Fruit fly (Drosophila melanogaster) whole organism, embryonic: Measurements from ENCODE around the gene TkR86C.

Experiments
- C15 ChIP-seq: fragments of 200-800 bp; sonication (Bioruptor generic); IDR thresholded peaks from 3 replicates; pipeline ENCODE4 v1.3.6; 2022; ENCODE audit warnings: missing biosample characterization, missing genetic modification characterization
- CG10565 ChIP-seq: fragments of 200-800 bp; sonication (Bioruptor generic); optimal IDR thresholded peaks from 3 replicates; lab custom pipeline; 2016; ENCODE audit warnings: missing biosample characterization, mild to moderate bottlenecking, missing genetic modification characterization
- CG11560 ChIP-seq: fragments of 200-800 bp; sonication (Bioruptor generic); IDR thresholded peaks from 3 replicates; pipeline ENCODE4 v1.3.6; 2022; ENCODE audit warnings: missing biosample characterization, missing genetic modification characterization
- CG11695 ChIP-seq: fragments of 200-800 bp; sonication (Bioruptor generic); IDR thresholded peaks from 3 replicates; pipeline ENCODE4 v1.3.6; 2022; ENCODE audit warnings: missing biosample characterization, missing genetic modification characterization
- CG12071 ChIP-seq: fragments of 200-800 bp; sonication (Bioruptor generic); optimal IDR thresholded peaks from 3 replicates; lab custom pipeline; 2018; ENCODE audit warnings: missing biosample characterization, mild to moderate bottlenecking, missing genetic modification characterization
- CG12769 ChIP-seq: fragments of 200-800 bp; sonication (Bioruptor generic); optimal IDR thresholded peaks from 2 replicates; lab custom pipeline; 2019; ENCODE audit warnings: missing biosample characterization, mild to moderate bottlenecking, missing genetic modification characterization, moderate library complexity
- CG13123 ChIP-seq: fragments of 200-800 bp; sonication (Bioruptor generic); optimal IDR thresholded peaks from 2 replicates; lab custom pipeline; 2016; ENCODE audit warnings: missing biosample characterization, missing genetic modification characterization
- CG14014 ChIP-seq: fragments of 200-800 bp; sonication (Bioruptor generic); IDR thresholded peaks from 2 replicates; pipeline ENCODE4 v1.3.6; 2022; ENCODE audit warnings: missing biosample characterization, missing genetic modification characterization
- CG17568 ChIP-seq: fragments of 200-800 bp; sonication (Bioruptor generic); optimal IDR thresholded peaks from 2 replicates; lab custom pipeline; 2018; ENCODE audit warnings: missing biosample characterization, mild to moderate bottlenecking, missing genetic modification characterization, moderate library complexity
- CG2199 ChIP-seq: fragments of 200-800 bp; sonication (Bioruptor generic); IDR thresholded peaks from 3 replicates; pipeline ENCODE4 v1.3.6; 2022; ENCODE audit warnings: missing biosample characterization, missing genetic modification characterization
- CG34224 ChIP-seq: fragments of 200-800 bp; sonication (Bioruptor generic); IDR thresholded peaks from 3 replicates; pipeline ENCODE4 v1.3.6; 2022; ENCODE audit warnings: missing biosample characterization, missing genetic modification characterization; ENCODE audit not compliant: partially characterized antibody
- CG3995 ChIP-seq: fragments of 200-800 bp; sonication (Bioruptor generic); optimal IDR thresholded peaks from 3 replicates; lab custom pipeline; 2016; ENCODE audit warnings: missing biosample characterization, missing genetic modification characterization
- CG4282 ChIP-seq: fragments of 200-800 bp; sonication (Bioruptor generic); optimal IDR thresholded peaks from 2 replicates; lab custom pipeline; 2016; ENCODE audit warnings: missing biosample characterization, missing genetic modification characterization
- CG43689 ChIP-seq: fragments of 200-800 bp; sonication (Bioruptor generic); IDR thresholded peaks from 2 replicates; pipeline ENCODE4 v1.3.6; 2022; ENCODE audit warnings: missing biosample characterization, missing genetic modification characterization
- CG5180 ChIP-seq: fragments of 200-800 bp; sonication (Bioruptor generic); optimal IDR thresholded peaks from 3 replicates; lab custom pipeline; 2017; ENCODE audit warnings: missing biosample characterization, missing genetic modification characterization, mild to moderate bottlenecking, moderate library complexity, missing genetic modification reagents
- CG8388 ChIP-seq: fragments of 200-800 bp; sonication (Bioruptor generic); optimal IDR thresholded peaks from 2 replicates; lab custom pipeline; 2019; ENCODE audit warnings: missing biosample characterization, mild to moderate bottlenecking, missing genetic modification characterization, moderate library complexity
- CG8944 ChIP-seq: fragments of 200-800 bp; sonication (Bioruptor generic); optimal IDR thresholded peaks from 3 replicates; lab custom pipeline; 2016; ENCODE audit warnings: missing biosample characterization, missing genetic modification characterization
- Dbx ChIP-seq: fragments of 200-800 bp; sonication (Bioruptor generic); IDR thresholded peaks from 3 replicates; pipeline ENCODE4 v1.3.6; 2022; ENCODE audit warnings: missing biosample characterization, missing genetic modification characterization
- Dip2 ChIP-seq: fragments of 200-800 bp; sonication (Bioruptor generic); IDR thresholded peaks from 2 replicates; pipeline ENCODE4 v1.3.6; 2022; ENCODE audit warnings: missing biosample characterization, missing genetic modification characterization
- Dref ChIP-seq: fragments of 200-800 bp; sonication (Bioruptor generic); IDR thresholded peaks from 2 replicates; pipeline ENCODE4 v1.3.6; 2022; ENCODE audit warnings: missing biosample characterization, missing genetic modification characterization
- Ets65A ChIP-seq: fragments of 200-800 bp; sonication (Bioruptor generic); peaks from one replicate; lab custom pipeline; 2016; ENCODE audit warnings: missing biosample characterization, missing genetic modification characterization
- Fer1 ChIP-seq: fragments of 200-800 bp; sonication (Bioruptor generic); optimal IDR thresholded peaks from 2 replicates; lab custom pipeline; 2017; ENCODE audit warnings: missing biosample characterization, mild to moderate bottlenecking, missing genetic modification characterization
- HHEX ChIP-seq: fragments of 200-800 bp; sonication (Bioruptor generic); optimal IDR thresholded peaks from 3 replicates; lab custom pipeline; 2017; ENCODE audit warnings: missing biosample characterization, mild to moderate bottlenecking, missing genetic modification characterization, missing genetic modification reagents
- NC2α ChIP-seq: fragments of 200-800 bp; sonication (Bioruptor generic); optimal IDR thresholded peaks from 2 replicates; lab custom pipeline; 2016; ENCODE audit warnings: missing biosample characterization, missing genetic modification characterization
- Pdp1 ChIP-seq, 2 experiments: fragments of 200-800 bp; sonication (Bioruptor generic); optimal IDR thresholded peaks; 3 replicates each; lab custom pipeline; 2016; ENCODE audit warnings: missing biosample characterization in 2 of 2, missing genetic modification characterization in 2 of 2, mild to moderate bottlenecking in 1 of 2, moderate library complexity in 1 of 2
- Trl ChIP-seq, 3 experiments: fragments of >200 bp in 2 of 3; fragments of 200-800 bp in 1 of 3; sonication (Bioruptor generic) in 1 of 3; optimal IDR thresholded peaks; 2 replicates in 1 of 3; 3 replicates in 2 of 3; lab custom pipeline; 2016 to 2017; ENCODE audit warnings: missing biosample characterization in 1 of 3, missing genetic modification characterization in 1 of 3
- Vsx1 ChIP-seq: fragments of 200-800 bp; sonication (Bioruptor generic); optimal IDR thresholded peaks from 2 replicates; lab custom pipeline; 2017; ENCODE audit warnings: missing biosample characterization, mild to moderate bottlenecking, missing genetic modification characterization, missing genetic modification reagents
- ap ChIP-seq: fragments of 200-800 bp; sonication (Bioruptor generic); IDR thresholded peaks from 2 replicates; pipeline ENCODE4 v1.3.6; 2022; ENCODE audit warnings: missing biosample characterization, missing genetic modification characterization
- ato ChIP-seq: fragments of 200-800 bp; sonication (Bioruptor generic); IDR thresholded peaks from 2 replicates; pipeline ENCODE4 v1.3.6; 2022; ENCODE audit warnings: missing biosample characterization, missing genetic modification characterization; ENCODE audit not compliant: partially characterized antibody
- dmrt11E ChIP-seq: fragments of 200-800 bp; sonication (Bioruptor generic); optimal IDR thresholded peaks from 3 replicates; lab custom pipeline; 2018; ENCODE audit warnings: missing biosample characterization, mild to moderate bottlenecking, missing genetic modification characterization, moderate library complexity
- fd3F ChIP-seq: fragments of 200-800 bp; sonication (Bioruptor generic); optimal IDR thresholded peaks from 2 replicates; lab custom pipeline; 2018; ENCODE audit warnings: missing biosample characterization, mild to moderate bottlenecking, missing genetic modification characterization, moderate library complexity
- fru ChIP-seq: fragments of >200 bp; optimal IDR thresholded peaks from 2 replicates; lab custom pipeline; 2017
- ftz-f1 ChIP-seq: fragments of 200-800 bp; sonication (Bioruptor generic); optimal IDR thresholded peaks from 2 replicates; lab custom pipeline; 2016; ENCODE audit warnings: missing biosample characterization, missing genetic modification characterization
- gcm2 ChIP-seq: fragments of 200-800 bp; sonication (Bioruptor generic); optimal IDR thresholded peaks from 2 replicates; lab custom pipeline; 2016; ENCODE audit warnings: missing biosample characterization, missing genetic modification characterization
- lab ChIP-seq: fragments of 200-800 bp; sonication (Bioruptor generic); optimal IDR thresholded peaks from 3 replicates; lab custom pipeline; 2017; ENCODE audit warnings: missing biosample characterization, missing genetic modification characterization, mild to moderate bottlenecking, moderate library complexity, missing genetic modification reagents
- lbe ChIP-seq: fragments of 200-800 bp; sonication (Bioruptor generic); optimal IDR thresholded peaks from 2 replicates; lab custom pipeline; 2016; ENCODE audit warnings: missing biosample characterization, mild to moderate bottlenecking, missing genetic modification characterization
- mirr ChIP-seq: fragments of 200-800 bp; sonication (Bioruptor generic); optimal IDR thresholded peaks from 3 replicates; lab custom pipeline; 2018; ENCODE audit warnings: missing biosample characterization, mild to moderate bottlenecking, missing genetic modification characterization
- sc ChIP-seq, 3 experiments: fragments of >200 bp in 2 of 3; fragments of 200-800 bp in 1 of 3; sonication (Bioruptor generic) in 1 of 3; optimal IDR thresholded peaks; 2 replicates in 2 of 3; 3 replicates in 1 of 3; lab custom pipeline; 2017; ENCODE audit warnings: mild to moderate bottlenecking in 1 of 3, missing biosample characterization in 1 of 3, missing genetic modification characterization in 1 of 3, missing genetic modification reagents in 1 of 3
- sd ChIP-seq: fragments of 200-800 bp; sonication (Bioruptor generic); optimal IDR thresholded peaks from 3 replicates; lab custom pipeline; 2018; ENCODE audit warnings: missing biosample characterization, mild to moderate bottlenecking, missing genetic modification characterization, moderate library complexity
- sr ChIP-seq: fragments of 200-800 bp; sonication (Bioruptor generic); IDR thresholded peaks from 3 replicates; pipeline ENCODE4 v1.3.6; 2022; ENCODE audit warnings: missing biosample characterization, missing genetic modification characterization
- ttk ChIP-seq: fragments of 200-800 bp; sonication (Bioruptor generic); IDR thresholded peaks from 2 replicates; pipeline ENCODE4 v2.1.2; 2022; ENCODE audit warnings: missing biosample characterization, missing genetic modification characterization
- tx ChIP-seq: fragments of 200-800 bp; sonication (Bioruptor generic); optimal IDR thresholded peaks from 2 replicates; lab custom pipeline; 2016; ENCODE audit warnings: missing biosample characterization, missing genetic modification characterization
- usp ChIP-seq: fragments of >200 bp; optimal IDR thresholded peaks from 2 replicates; lab custom pipeline; 2017; ENCODE audit warnings: missing biosample characterization, missing genetic modification characterization

The TkR86C gene

dm6 chr3R:10780161-10780560 is 29.1 kb upstream of the TkR86C start:
- no peak for TF ChIP-seq Dip2 (GFP tag; lab: Robert Waterston, UW)
- no peak for TF ChIP-seq ttk (GFP tag; lab: Robert Waterston, UW)
- no peak for TF ChIP-seq CG14014 (GFP tag; lab: Robert Waterston, UW)
- no peak for TF ChIP-seq dmrt11E
- no peak for TF ChIP-seq tx
- TF ChIP-seq usp (GFP tag; lab: Kevin White, UChicago), result no peak
- peak; percentile 67 for TF ChIP-seq CG5180
- TF ChIP-seq mirr (GFP tag; lab: Kevin White, UChicago), result no peak
- TF ChIP-seq Ets65A (GFP tag; lab: Kevin White, UChicago), result peak; percentile 69
- TF ChIP-seq fd3F, result no peak

- TF ChIP-seq Fer1, result no peak
- no peak for TF ChIP-seq CG17568 (GFP tag; lab: Kevin White, UChicago)
- no peak for TF ChIP-seq CG12071
- no peak for TF ChIP-seq CG11560 (tag; lab: Robert Waterston, UW)
- TF ChIP-seq CG8388 (GFP tag; lab: Kevin White, UChicago), result no peak
- TF ChIP-seq NC2α (GFP tag; lab: Kevin White, UChicago), result no peak
- TF ChIP-seq gcm2 (GFP tag; lab: Kevin White, UChicago), result no peak
- TF ChIP-seq Vsx1 (GFP tag; lab: Kevin White, UChicago), result no peak
- TF ChIP-seq ato (GFP tag; lab: Robert Waterston, UW), result no peak
- no peak for TF ChIP-seq HHEX (GFP tag; lab: Kevin White, UChicago)
- no peak for TF ChIP-seq Dref (GFP tag; lab: Robert Waterston, UW)
- no peak for TF ChIP-seq ap (GFP tag; lab: Robert Waterston, UW)
- no peak for TF ChIP-seq CG13123 (GFP tag; lab: Kevin White, UChicago)
- no peak for TF ChIP-seq CG43689 (GFP tag; lab: Robert Waterston, UW)
- no peak for TF ChIP-seq Dbx (GFP tag; lab: Robert Waterston, UW)
- TF ChIP-seq lab (GFP tag; lab: Kevin White, UChicago), result no peak
Measured at dm6 chr3R:10779269-10779668, 28.2 kb upstream of the TkR86C start, which contains the start of gene Desi. Gene Desi, plus strand, starts transcription at chr3R:10779569.

DNA sequence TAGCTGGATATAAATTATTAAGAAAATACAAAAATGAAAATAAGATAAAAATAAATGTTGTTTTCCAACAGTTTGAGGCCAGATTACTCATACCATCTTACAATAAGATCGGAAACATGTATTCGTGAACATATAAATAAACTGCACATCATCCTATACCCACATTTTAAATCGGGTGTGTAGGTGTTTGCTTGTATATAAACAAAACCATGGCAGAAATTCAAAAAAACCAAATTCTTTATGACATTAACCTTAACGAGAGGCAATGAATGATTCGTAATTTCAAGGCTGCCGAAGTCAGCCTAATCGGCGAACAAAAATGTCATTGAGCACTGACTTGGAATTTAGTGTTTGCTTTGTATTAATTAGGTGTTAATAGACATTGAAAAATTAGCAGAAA is 27.1 kb upstream of the TkR86C start:
- peak; percentile 83; the same call in 2 of the 3 replicates for TF ChIP-seq sr (GFP tag; lab: Robert Waterston, UW)
- TF ChIP-seq sd (tag; lab: Kevin White, UChicago), result peak; percentile 90
- TF ChIP-seq CG4282 (GFP tag; lab: Kevin White, UChicago), result no peak
- peak; percentile 38 for TF ChIP-seq ftz-f1 (GFP tag; lab: Kevin White, UChicago)
- TF ChIP-seq, all 482 proteins: peak for 3

- TF ChIP-seq CG10565 (GFP tag; lab: Kevin White, UChicago) (no peak), C15 (GFP tag; lab: Robert Waterston, UW) (0 out of 3 replicates have a peak, but pooled peaks have one; percentile 52), Pdp1 (GFP tag; optimal IDR thresholded peaks at IDR 0.05; lab: Kevin White, UChicago) (peak in 1 of 2 experiments; percentile 47), CG3995 (no peak), CG8944 (no peak), Trl (optimal IDR thresholded peaks at IDR 0.05; lab: Kevin White, UChicago) (peak in 1 of 2 experiments; percentile 42), Trl (GFP tag; optimal IDR thresholded peaks at IDR 0.05; lab: Kevin White, UChicago) (no peak), lbe (GFP tag; lab: Kevin White, UChicago) (no peak), fru (no peak), CG34224 (GFP tag; lab: Robert Waterston, UW) (0 out of 3 replicates have a peak, but pooled peaks have one; percentile 27), sc (optimal IDR thresholded peaks at IDR 0.05; lab: Kevin White, UChicago) (no peak), sc (GFP tag; optimal IDR thresholded peaks at IDR 0.05; lab: Kevin White, UChicago) (no peak), CG12769 (tag; lab: Kevin White, UChicago) (peak; percentile 33), CG11695 (GFP tag; lab: Robert Waterston, UW) (0 out of 3 replicates have a peak, but pooled peaks have one; percentile 7), CG2199 (GFP tag; lab: Robert Waterston, UW) (0 out of 3 replicates have a peak, but pooled peaks have one; percentile 11), ap (GFP tag; lab: Robert Waterston, UW) (no peak), Ets65A (GFP tag; lab: Kevin White, UChicago) (no peak)
Measured at dm6 chr3R:10777274-10777673, 26.2 kb upstream of the TkR86C start, which contains the start of the genes CG45076, CG45078 and fau. Gene CG45076, minus strand, starts transcription at chr3R:10777374. Gene CG45078, minus strand, starts transcription at chr3R:10777374. Gene fau, minus strand, starts transcription at chr3R:10777374.
